Fruit fly (Drosophila melanogaster): ENCODE results near the gene CG42675.

CG42675 gene

dm6 chr3R:5856215-5856614, 42.8 kb downstream of the CG42675 start, which contains the start of the genes disp and ECSIT (continued):
- TF ChIP-seq Dbx (GFP tag; IDR thresholded peaks at IDR 0.05) = no peak; the same call in 2 of the 3 replicates
- no peak for TF ChIP-seq Aef1 (GFP tag; IDR thresholded peaks at IDR 0.05)
- no peak for TF ChIP-seq lmd (GFP tag; IDR thresholded peaks at IDR 0.05)
- peak; percentile 4 for TF ChIP-seq CG9817 (tag; optimal IDR thresholded peaks at IDR 0.05)
- no peak for TF ChIP-seq CG12299 (tag; optimal IDR thresholded peaks at IDR 0.05)
- no peak for TF ChIP-seq B-H1 (GFP tag; IDR thresholded peaks at IDR 0.05)
- TF ChIP-seq kay (GFP tag; optimal IDR thresholded peaks at IDR 0.05) = no peak
- TF ChIP-seq CG2129 (GFP tag; IDR thresholded peaks at IDR 0.05; ENCODE audit: partially characterized antibody) = no peak
- TF ChIP-seq cas (GFP tag; IDR thresholded peaks at IDR 0.05) = no peak
- TF ChIP-seq Nf-YC (tag; optimal IDR thresholded peaks at IDR 0.05) = no peak
- peak; percentile 23 for TF ChIP-seq lilli (GFP tag; optimal IDR thresholded peaks at IDR 0.05)
- TF ChIP-seq org-1 (GFP tag; optimal IDR thresholded peaks at IDR 0.05) = no peak
- TF ChIP-seq sisA (GFP tag; IDR thresholded peaks at IDR 0.05) = no peak
- TF ChIP-seq CG4617 (GFP tag; optimal IDR thresholded peaks at IDR 0.05; ENCODE audit: borderline replicate concordance) = peak; percentile 56
- TF ChIP-seq D19A (tag; optimal IDR thresholded peaks at IDR 0.05) = no peak
- no peak for TF ChIP-seq Ssrp (tag; optimal IDR thresholded peaks at IDR 0.05)
- TF ChIP-seq row (GFP tag; IDR thresholded peaks at IDR 0.05) = peak; percentile 91
- no peak for TF ChIP-seq CG5180 (GFP tag; optimal IDR thresholded peaks at IDR 0.05)
- no peak for TF ChIP-seq CG13894 (tag; optimal IDR thresholded peaks at IDR 0.05)
- TF ChIP-seq dimm (GFP tag; IDR thresholded peaks at IDR 0.05) = no peak
- TF ChIP-seq bab2 (GFP tag; optimal IDR thresholded peaks at IDR 0.05) = peak; percentile 27
- TF ChIP-seq NFAT (GFP tag; IDR thresholded peaks at IDR 0.05) = no peak; the same call in 1 of the 2 replicates
- TF ChIP-seq CG2199 (GFP tag; IDR thresholded peaks at IDR 0.05) = no peak
- TF ChIP-seq Lhr (GFP tag; optimal IDR thresholded peaks at IDR 0.05) = peak; percentile 9
- peak; percentile 15 for TF ChIP-seq mirr (GFP tag; optimal IDR thresholded peaks at IDR 0.05)
- no peak for TF ChIP-seq Taf1 (GFP tag; IDR thresholded peaks at IDR 0.05)
- no peak for TF ChIP-seq fru (optimal IDR thresholded peaks at IDR 0.05)
- no peak for TF ChIP-seq usp (GFP tag; optimal IDR thresholded peaks at IDR 0.05)
- no peak for TF ChIP-seq bowl (GFP tag; IDR thresholded peaks at IDR 0.05)
- TF ChIP-seq Ptx1 (GFP tag; IDR thresholded peaks at IDR 0.05) = peak; percentile 31; the same call in 1 of the 2 replicates
- no peak for TF ChIP-seq az2 (GFP tag; optimal IDR thresholded peaks at IDR 0.05)
- TF ChIP-seq CG6689 (GFP tag; IDR thresholded peaks at IDR 0.05) = peak; percentile 48; the same call in 1 of the 2 replicates
- TF ChIP-seq pum (GFP tag; optimal IDR thresholded peaks at IDR 0.05) = no peak
- no peak for TF ChIP-seq dmrt99B (tag; optimal IDR thresholded peaks at IDR 0.05)
- no peak for TF ChIP-seq CG18619 (GFP tag; optimal IDR thresholded peaks at IDR 0.05)
- TF ChIP-seq Neu2 (GFP tag; optimal IDR thresholded peaks at IDR 0.05; ENCODE audit: borderline replicate concordance) = no peak
- TF ChIP-seq sd (tag; optimal IDR thresholded peaks at IDR 0.05) = no peak
- TF ChIP-seq CG6791 (GFP tag; IDR thresholded peaks at IDR 0.05; ENCODE audit: partially characterized antibody) = no peak
- TF ChIP-seq CG12769 (tag; optimal IDR thresholded peaks at IDR 0.05) = no peak
- TF ChIP-seq Hr39 (optimal IDR thresholded peaks at IDR 0.05) = no peak
- no peak for TF ChIP-seq CG18011 (GFP tag; optimal IDR thresholded peaks at IDR 0.05)
- TF ChIP-seq CG10979 (tag; optimal IDR thresholded peaks at IDR 0.05) = no peak
- peak; percentile 40 for TF ChIP-seq CG9609 (GFP tag; optimal IDR thresholded peaks at IDR 0.05)
- no peak for TF ChIP-seq crol (GFP tag; IDR thresholded peaks at IDR 0.05)
- TF ChIP-seq kah (GFP tag; optimal IDR thresholded peaks at IDR 0.05) = no peak
- peak; percentile 31 for TF ChIP-seq CG9932 (GFP tag; IDR thresholded peaks at IDR 0.05)
- no peak for TF ChIP-seq sob (GFP tag; IDR thresholded peaks at IDR 0.05)
- peak; percentile 27 for TF ChIP-seq vfl (GFP tag; optimal IDR thresholded peaks at IDR 0.05)
- no peak for TF ChIP-seq CG11723 (GFP tag; optimal IDR thresholded peaks at IDR 0.05)
- TF ChIP-seq ind (GFP tag; optimal IDR thresholded peaks at IDR 0.05) = peak; percentile 43
- TF ChIP-seq ash1 (GFP tag; optimal IDR thresholded peaks at IDR 0.05) = no peak
- TF ChIP-seq CG15011 (GFP tag; optimal IDR thresholded peaks at IDR 0.05) = no peak
- TF ChIP-seq sna (GFP tag; IDR thresholded peaks at IDR 0.05; ENCODE audit: partially characterized antibody) = no peak
